Fruit fly (Drosophila melanogaster) ovary, adult (tissue): ENCODE results near the gene a6.

ENCODE experiments used
- CG17801 ChIP-seq: fragments of 200-800 bp; optimal IDR thresholded peaks from 2 replicates; lab custom pipeline; 2019; ENCODE audit warnings: missing biosample characterization, mild to moderate bottlenecking, missing genetic modification characterization, moderate library complexity; ENCODE audit not compliant: partially characterized antibody

a6 gene

dm6 chrX:1695529-1696410 lies at the start of gene a6:
Gene a6, minus strand, starts transcription at chrX:1695889.
- peak; percentile 60 for TF ChIP-seq CG17801 (GFP tag; lab: Kevin White, UChicago)

- TF ChIP-seq CG17801 (GFP tag; lab: Kevin White, UChicago) = no peak
Measured at dm6 chrX:1735083-1735482, 39.4 kb upstream of the a6 start.

dm6 chrX:1714874-1715273 lies 19.2 kb upstream of the a6 start:
- TF ChIP-seq CG17801 (GFP tag; lab: Kevin White, UChicago) = no peak

- TF ChIP-seq CG17801 (GFP tag; lab: Kevin White, UChicago) = no peak
Measured at dm6 chrX:1710082-1710481, 14.4 kb upstream of the a6 start, which contains the start of gene CG3795. Gene CG3795, minus strand, starts transcription at chrX:1710182.

DNA sequence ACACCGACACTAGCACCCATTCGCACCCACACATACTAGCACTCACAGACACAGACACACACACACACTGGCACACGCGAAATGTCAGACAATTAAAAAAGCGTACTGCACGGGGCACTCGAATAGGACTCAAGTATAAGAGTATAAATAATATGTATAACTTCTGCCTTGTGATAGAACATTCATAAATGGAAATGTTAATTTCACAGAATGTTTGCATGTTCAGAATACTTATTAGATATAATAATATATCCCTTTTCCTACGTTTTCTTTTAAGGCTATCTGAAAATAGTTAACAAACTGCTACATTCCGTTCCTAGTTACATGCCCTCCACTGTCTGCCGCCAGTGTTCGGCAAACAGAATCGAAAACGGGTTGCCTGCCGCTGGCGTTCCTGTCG lies 10.2 kb upstream of the a6 start:
- no peak for TF ChIP-seq CG17801 (GFP tag; lab: Kevin White, UChicago)

DNA sequence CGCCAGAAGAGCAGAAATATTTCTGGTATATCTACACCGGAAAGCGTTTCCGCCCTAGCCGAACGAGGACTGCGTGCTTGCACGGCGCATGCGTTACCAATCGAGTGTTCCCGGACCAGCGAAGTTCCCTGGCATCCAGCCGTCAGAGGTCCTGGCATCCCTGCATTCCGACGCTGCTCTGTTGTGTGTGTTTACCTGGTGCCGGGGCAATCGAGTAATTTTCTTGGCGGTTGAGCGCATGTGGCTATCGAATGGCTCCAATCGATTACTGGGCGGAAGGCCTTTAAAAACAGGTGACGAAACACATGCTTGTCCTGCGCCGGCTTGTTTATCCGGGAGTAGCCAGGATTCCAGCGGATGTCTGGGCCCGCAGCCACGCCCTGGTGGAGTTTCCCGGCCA lies 3.1 kb downstream of the a6 start, which contains the start of gene CG32809:
TSS of gene CG32809 (minus strand) at position 216 of the 400 bp plus-strand sequence.
- no peak for TF ChIP-seq CG17801 (GFP tag; lab: Kevin White, UChicago)

dm6 chrX:1691475-1691874 lies 4.2 kb downstream of the a6 start:
- no peak for TF ChIP-seq CG17801 (GFP tag; lab: Kevin White, UChicago)

- TF ChIP-seq CG17801 (GFP tag; lab: Kevin White, UChicago) = no peak
Measured at dm6 chrX:1686305-1686704, 9.4 kb downstream of the a6 start, which contains the start of gene b6. Gene b6, plus strand, starts transcription at chrX:1686624.

DNA sequence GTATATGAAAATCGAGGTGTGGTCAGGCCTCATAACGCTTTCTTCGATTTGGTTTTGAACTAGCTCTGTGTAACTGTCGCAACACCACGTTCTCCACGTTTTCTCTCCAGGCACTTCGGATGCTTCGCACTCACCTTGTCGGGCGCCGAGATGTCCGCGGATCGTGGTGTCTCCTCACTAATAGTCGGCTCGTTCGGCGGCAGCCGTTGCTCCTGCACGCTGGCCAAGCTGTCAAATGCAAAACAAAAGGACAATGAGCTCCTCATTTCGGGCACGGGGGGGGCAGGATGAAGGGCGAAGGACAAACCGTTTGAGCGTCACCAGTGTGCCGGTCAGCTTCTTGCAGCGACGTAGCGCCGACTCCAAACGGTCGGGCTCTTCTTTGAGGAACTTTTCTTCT lies 14.4 kb downstream of the a6 start, which contains the start of gene CG14797:
TSS of gene CG14797 (plus strand) at position 301 of the 400 bp plus-strand sequence.
- no peak for TF ChIP-seq CG17801 (GFP tag; lab: Kevin White, UChicago)

DNA sequence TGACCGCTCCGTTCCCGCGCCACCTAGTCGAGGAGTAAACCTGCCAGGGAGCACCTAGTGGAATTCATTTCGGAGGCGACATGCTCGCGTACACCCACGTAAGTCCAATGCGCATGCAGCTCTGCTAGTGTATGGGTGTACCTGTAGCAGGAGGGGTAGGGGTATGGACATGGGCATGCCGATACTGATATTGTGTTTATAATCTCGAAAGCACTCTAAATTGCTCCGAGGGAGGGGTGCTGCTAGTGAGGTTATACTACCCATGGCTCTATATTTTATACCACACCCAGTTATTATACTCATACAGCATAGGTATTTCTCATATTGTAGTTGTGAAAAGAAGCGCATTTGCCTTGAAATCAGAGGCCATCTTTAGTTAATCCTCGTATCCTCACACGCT lies 25.8 kb downstream of the a6 start:
- no peak for TF ChIP-seq CG17801 (GFP tag; lab: Kevin White, UChicago)

DNA sequence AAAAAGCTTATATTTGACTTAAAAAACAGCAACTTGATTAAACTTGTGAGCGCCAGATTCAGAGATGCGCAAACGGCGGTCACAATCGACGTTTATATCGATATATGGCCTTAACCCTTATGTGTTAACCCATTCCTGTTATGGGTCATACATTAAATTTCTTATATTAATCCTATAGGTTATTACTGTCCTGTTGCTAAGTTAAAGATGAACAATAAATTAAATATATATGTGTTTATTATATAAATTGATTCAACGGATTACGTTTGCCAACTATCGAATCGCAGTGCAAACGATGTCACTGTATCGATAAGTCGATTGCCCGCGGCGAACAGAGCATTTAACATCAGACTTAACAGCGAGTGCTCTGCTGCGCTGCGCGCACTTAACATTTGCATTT lies 26.5 kb downstream of the a6 start, which contains the start of the genes CG3740 and hfw:
TSS of gene CG3740 (minus strand) at position 84 of the 400 bp plus-strand sequence.
TSS of gene hfw (plus strand) at position 357 of the 400 bp plus-strand sequence.
- peak; percentile 59 for TF ChIP-seq CG17801 (GFP tag; lab: Kevin White, UChicago)

- TF ChIP-seq CG17801 (GFP tag; lab: Kevin White, UChicago) = no peak
Measured at dm6 chrX:1668688-1669087, 27.0 kb downstream of the a6 start, which contains the start of gene Mur2B. Gene Mur2B, minus strand, starts transcription at chrX:1668788.

DNA sequence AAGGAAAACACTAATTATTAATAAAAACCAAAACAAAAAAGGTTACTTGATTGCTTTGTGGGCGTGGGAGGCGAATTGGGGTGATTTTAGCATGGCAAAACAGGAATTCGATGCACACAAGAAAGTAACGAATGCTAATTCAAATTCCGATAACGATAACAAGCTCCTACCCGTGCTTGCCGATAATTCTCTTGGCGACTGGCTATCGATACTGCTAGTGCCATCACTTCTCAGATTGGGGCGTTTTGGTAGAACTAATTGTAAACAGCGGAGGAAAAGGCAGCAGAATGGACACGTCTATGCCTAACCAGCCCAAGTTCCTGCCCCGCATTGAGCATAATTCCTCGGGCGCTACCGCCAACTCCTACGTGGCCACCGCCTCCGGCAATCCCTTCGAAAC lies 30.9 kb downstream of the a6 start, which contains the start of gene dor:
TSS of gene dor (plus strand) at position 217 of the 400 bp plus-strand sequence.
- TF ChIP-seq CG17801 (GFP tag; lab: Kevin White, UChicago) = peak; percentile 23

DNA sequence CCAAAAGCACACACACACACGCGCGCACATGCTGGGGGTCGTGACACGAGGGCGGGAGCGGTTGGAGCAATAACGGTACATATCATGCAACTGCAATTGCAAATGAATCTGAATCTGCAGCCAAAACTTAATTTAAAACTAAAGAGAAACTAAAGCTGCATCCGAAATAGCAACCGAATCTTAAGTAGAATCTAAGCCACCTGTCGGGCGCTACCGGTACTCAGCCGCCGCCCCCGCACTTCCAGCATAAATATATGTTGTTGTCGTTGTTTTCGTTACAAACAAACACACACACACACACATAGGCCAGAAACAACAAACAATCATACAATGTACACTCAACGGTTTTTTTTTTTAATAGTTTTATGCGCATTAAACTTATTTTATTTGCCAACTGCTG lies 35.4 kb downstream of the a6 start:
- no peak for TF ChIP-seq CG17801 (GFP tag; lab: Kevin White, UChicago)

DNA sequence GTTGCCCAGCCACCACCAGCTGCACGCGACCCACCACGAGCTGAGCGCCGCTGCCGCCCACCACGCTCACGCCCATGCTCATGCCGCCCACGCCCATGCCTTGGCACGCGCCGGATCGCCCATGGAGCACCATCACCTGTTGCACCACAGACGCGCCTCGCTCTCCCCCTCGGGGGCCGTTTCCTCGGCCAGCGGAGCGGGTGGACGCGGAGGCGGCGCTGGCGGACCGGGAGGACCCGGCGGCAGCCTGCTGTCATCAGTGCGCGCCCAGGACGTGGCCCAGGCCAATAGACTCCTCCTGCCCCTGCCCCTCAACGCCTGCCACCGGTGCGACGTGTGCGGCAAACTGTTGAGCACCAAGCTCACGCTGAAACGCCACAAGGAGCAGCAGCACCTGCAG lies 47.8 kb downstream of the a6 start:
- TF ChIP-seq CG17801 (GFP tag; lab: Kevin White, UChicago) = no peak

- TF ChIP-seq CG17801 (GFP tag; lab: Kevin White, UChicago) = no peak
Measured at dm6 chrX:1643640-1644039, 52.0 kb downstream of the a6 start.
